Worm (Caenorhabditis elegans) whole organism, L4 larva: ENCODE results near the gene gei-13.

Experiments
- dmd-8 ChIP-seq: fragments of 200-800 bp; sonication (Bioruptor generic); IDR thresholded peaks from 2 replicates; pipeline ENCODE4 v1.3.6; 2022; ENCODE audit warnings: missing genetic modification characterization, missing compliant biosample characterization
- lim-7 ChIP-seq: fragments of 200-800 bp; sonication (Bioruptor generic); IDR thresholded peaks from 2 replicates; pipeline ENCODE4 v1.3.6; 2022; ENCODE audit warnings: missing genetic modification characterization, missing compliant biosample characterization
- nhr-11 ChIP-seq: fragments of 150-350 bp; optimal IDR thresholded peaks from 2 replicates; lab custom pipeline; 2014; ENCODE audit warnings: missing biosample characterization, missing genetic modification characterization

DNA sequence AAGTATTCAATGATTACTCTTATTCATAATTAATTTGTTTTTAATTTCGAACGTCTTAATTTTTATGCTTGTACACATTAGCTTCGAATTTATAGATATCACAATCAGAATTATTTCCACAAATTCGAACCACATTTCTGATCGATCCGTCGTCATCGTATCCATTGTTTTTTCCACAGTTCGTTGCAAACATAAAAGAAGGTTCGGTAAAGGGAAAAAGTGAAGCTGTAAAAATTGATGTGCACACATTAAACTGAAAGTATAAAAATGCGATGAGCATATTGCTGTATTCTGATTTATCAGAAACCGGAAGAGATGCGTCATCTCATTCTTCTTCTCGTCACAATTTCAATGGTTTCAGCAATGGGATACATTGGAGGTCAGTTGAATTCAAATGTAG is 39.9 kb downstream of the gei-13 start, which contains the start of gene C48B4.12:
- TF ChIP-seq lim-7 (GFP tag; lab: Robert Waterston, UW) (no peak), dmd-8 (no peak), nhr-11 (tag; lab: Kevin White, UChicago) (no peak)
